Worm (Caenorhabditis elegans) whole organism, L4 larva: ENCODE data around the gene srlf-20.

Source experiments
- F49E8.2 ChIP-seq: sonication (generic microtip); optimal IDR thresholded peaks from 2 replicates; lab custom pipeline; 2016; ENCODE audit warnings: missing compliant biosample characterization, mild to moderate bottlenecking, missing genetic modification characterization, borderline replicate concordance
- ceh-44 ChIP-seq: fragments of 200-800 bp; sonication (Bioruptor generic); IDR thresholded peaks from 2 replicates; pipeline ENCODE4 v1.3.6; 2022; ENCODE audit warnings: missing genetic modification reagents, missing genetic modification characterization, missing compliant biosample characterization
- egl-43 ChIP-seq: fragments of 200-800 bp; sonication (Bioruptor generic); IDR thresholded peaks from 2 replicates; pipeline ENCODE4 v1.3.6; 2022; ENCODE audit warnings: missing genetic modification reagents, missing genetic modification characterization, missing compliant biosample characterization
- lin-39 ChIP-seq: fragments of 150-350 bp; optimal IDR thresholded peaks from 2 replicates; lab custom pipeline; 2014; ENCODE audit warnings: missing biosample characterization, missing genetic modification reagents, missing genetic modification characterization
- mdl-1 ChIP-seq, 2 experiments: fragments of 150-350 bp in 1 of 2; sonication (generic microtip) in 1 of 2; optimal IDR thresholded peaks; 2 replicates each; lab custom pipeline; 2014 to 2017; ENCODE audit warnings: missing biosample characterization in 2 of 2, missing genetic modification characterization in 2 of 2
- nhr-76 ChIP-seq: fragments of 150-350 bp; optimal IDR thresholded peaks from 2 replicates; lab custom pipeline; 2014; ENCODE audit warnings: missing biosample characterization, missing genetic modification characterization

DNA sequence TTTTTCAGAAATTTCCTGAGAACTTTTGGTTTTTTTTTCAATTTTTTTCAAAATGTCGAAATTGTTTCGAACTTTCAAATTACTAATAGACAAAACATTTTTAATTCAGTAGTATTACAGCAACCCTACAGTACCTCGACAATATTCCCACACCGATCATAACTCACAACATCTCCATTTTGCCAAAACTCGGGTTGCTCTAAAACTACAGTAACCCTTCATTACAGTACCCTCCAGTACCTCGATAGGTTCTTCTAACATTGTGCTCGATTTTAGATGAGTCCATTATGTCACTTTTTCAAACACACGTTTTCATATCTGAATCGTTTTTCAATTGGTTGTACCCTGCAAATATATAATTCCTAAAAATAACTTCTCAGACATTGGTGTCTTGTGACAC lies 44.7 kb upstream of the srlf-20 start:
- TF ChIP-seq egl-43 (GFP tag; lab: Robert Waterston, UW) (no peak), ceh-44 (GFP tag; lab: Robert Waterston, UW) (no peak), nhr-76 (tag; lab: Kevin White, UChicago) (no peak), lin-39 (tag; lab: Kevin White, UChicago) (no peak), mdl-1 (tag; optimal IDR thresholded peaks at IDR 0.05; lab: Kevin White, UChicago) (no peak), F49E8.2 (tag; lab: Kevin White, UChicago) (no peak)
